Fruit fly (Drosophila melanogaster): ENCODE measurements around the gene Grip71.

- TF ChIP-seq Sin3A (optimal IDR thresholded peaks at IDR 0.05) (no peak), ttk (optimal IDR thresholded peaks at IDR 0.05) (no peak)
Measured at dm6 chr2L:18698559-18699130, 10.0 kb upstream of the Grip71 start, which contains the start of gene CG10341.

Data from Kc167 (cell line).